Worm (Caenorhabditis elegans) whole organism, L4 larva: ENCODE data around the gene Y40A1A.2.

Experiments used
- D1046.2 ChIP-seq: fragments of 200-800 bp; sonication (Bioruptor generic); IDR thresholded peaks from 2 replicates; pipeline ENCODE4 v1.3.6; 2022; ENCODE audit warnings: missing genetic modification characterization, missing compliant biosample characterization
- F37D6.2 ChIP-seq: sonication (generic microtip); optimal IDR thresholded peaks from 2 replicates; lab custom pipeline; 2016; ENCODE audit warnings: mild to moderate bottlenecking, missing genetic modification characterization, missing compliant biosample characterization
- Y105C5A.15 ChIP-seq: fragments of 200-800 bp; sonication (Bioruptor generic); IDR thresholded peaks from 2 replicates; pipeline ENCODE4 v1.3.6; 2022; ENCODE audit warnings: missing genetic modification characterization, missing compliant biosample characterization
- ZK337.2 ChIP-seq: fragments of 200-800 bp; sonication (Bioruptor generic); IDR thresholded peaks from 2 replicates; pipeline ENCODE4 v1.3.6; 2022; ENCODE audit warnings: missing genetic modification reagents, missing genetic modification characterization, missing compliant biosample characterization
- ZK546.5 ChIP-seq, 2 experiments: sonication (generic microtip); optimal IDR thresholded peaks; 2 replicates each; lab custom pipeline; 2017; ENCODE audit warnings: missing biosample characterization in 2 of 2, missing genetic modification characterization in 2 of 2
- aha-1 ChIP-seq: fragments of 150-350 bp; peaks from one replicate; lab custom pipeline; 2014; ENCODE audit warnings: missing biosample characterization, missing genetic modification characterization
- aly-2 ChIP-seq: sonication (generic microtip); optimal IDR thresholded peaks from 2 replicates; lab custom pipeline; 2018; ENCODE audit warnings: missing biosample characterization, missing genetic modification characterization
- attf-4 ChIP-seq: sonication (generic microtip); optimal IDR thresholded peaks from 3 replicates; lab custom pipeline; 2017; ENCODE audit warnings: missing biosample characterization, missing genetic modification characterization
- ceh-28 ChIP-seq: fragments of 150-350 bp; optimal IDR thresholded peaks from 2 replicates; lab custom pipeline; 2014; ENCODE audit warnings: missing biosample characterization, missing genetic modification reagents, missing genetic modification characterization
- ceh-32 ChIP-seq: sonication (generic microtip); optimal IDR thresholded peaks from 2 replicates; lab custom pipeline; 2016; ENCODE audit warnings: mild to moderate bottlenecking, missing genetic modification characterization, missing compliant biosample characterization; ENCODE audit not compliant: poor library complexity
- daf-16 ChIP-seq, 3 experiments: sonication (generic microtip); optimal IDR thresholded peaks; 2 replicates each; lab custom pipeline; 2016 to 2017; ENCODE audit warnings: missing genetic modification characterization in 3 of 3, missing genetic modification reagents in 3 of 3, mild to moderate bottlenecking in 2 of 3, missing compliant biosample characterization in 2 of 3, missing biosample characterization in 1 of 3, moderate library complexity in 1 of 3
- dmd-6 ChIP-seq: fragments of 200-800 bp; sonication (Bioruptor generic); IDR thresholded peaks from 2 replicates; pipeline ENCODE4 v1.3.6; 2022; ENCODE audit warnings: missing genetic modification reagents, missing genetic modification characterization, missing compliant biosample characterization
- dve-1 ChIP-seq: sonication (generic microtip); optimal IDR thresholded peaks from 2 replicates; lab custom pipeline; 2017; ENCODE audit warnings: antibody characterized with exemption, mild to moderate bottlenecking, missing genetic modification characterization, missing compliant biosample characterization; ENCODE audit not compliant: insufficient read depth
- fos-1 ChIP-seq: fragments of 150-350 bp; optimal IDR thresholded peaks from 2 replicates; lab custom pipeline; 2014; ENCODE audit warnings: missing biosample characterization, missing genetic modification characterization
- hif-1 ChIP-seq, 2 experiments: sonication (generic microtip); optimal IDR thresholded peaks; 2 replicates each; lab custom pipeline; 2016 to 2017; ENCODE audit warnings: missing compliant biosample characterization in 2 of 2, missing genetic modification characterization in 2 of 2, missing genetic modification reagents in 2 of 2, missing genotype in 2 of 2, mild to moderate bottlenecking in 1 of 2
- hlh-30 ChIP-seq: sonication (generic microtip); optimal IDR thresholded peaks from 2 replicates; lab custom pipeline; 2017; ENCODE audit warnings: antibody characterized with exemption, mild to moderate bottlenecking, missing genetic modification characterization, missing compliant biosample characterization; ENCODE audit not compliant: insufficient read depth
- jun-1 ChIP-seq: fragments of 150-350 bp; optimal IDR thresholded peaks from 2 replicates; lab custom pipeline; 2014; ENCODE audit warnings: missing biosample characterization, missing genetic modification reagents, missing genetic modification characterization
- lin-15B ChIP-seq: fragments of 150-350 bp; sonication (generic microtip); optimal IDR thresholded peaks from 3 replicates; lab custom pipeline; 2014; ENCODE audit warnings: missing biosample characterization, missing genetic modification characterization
- madf-9 ChIP-seq: fragments of 200-800 bp; sonication (Bioruptor generic); conservative IDR thresholded peaks from 2 replicates; pipeline ENCODE4 v1.3.6; 2022; ENCODE audit warnings: missing genetic modification reagents, missing genetic modification characterization, missing compliant biosample characterization
- mdl-1 ChIP-seq, 2 experiments: fragments of 150-350 bp in 1 of 2; sonication (generic microtip) in 1 of 2; optimal IDR thresholded peaks; 2 replicates each; lab custom pipeline; 2014 to 2017; ENCODE audit warnings: missing biosample characterization in 2 of 2, missing genetic modification characterization in 2 of 2
- mep-1 ChIP-seq: fragments of 150-350 bp; sonication (generic microtip); optimal IDR thresholded peaks from 3 replicates; lab custom pipeline; 2014; ENCODE audit warnings: missing biosample characterization, missing genetic modification characterization
- mxl-3 ChIP-seq: fragments of 200-800 bp; sonication (Bioruptor generic); optimal IDR thresholded peaks from 2 replicates; lab custom pipeline; 2018; ENCODE audit warnings: mild to moderate bottlenecking, missing genetic modification characterization, missing compliant biosample characterization
- nhr-10 ChIP-seq: fragments of 150-350 bp; optimal IDR thresholded peaks from 2 replicates; lab custom pipeline; 2014; ENCODE audit warnings: missing biosample characterization, missing genetic modification characterization
- nhr-11 ChIP-seq: fragments of 150-350 bp; optimal IDR thresholded peaks from 2 replicates; lab custom pipeline; 2014; ENCODE audit warnings: missing biosample characterization, missing genetic modification characterization
- nhr-28 ChIP-seq: fragments of 150-350 bp; optimal IDR thresholded peaks from 2 replicates; lab custom pipeline; 2014; ENCODE audit warnings: missing biosample characterization, missing genetic modification characterization
- nhr-48 ChIP-seq: sonication (generic microtip); optimal IDR thresholded peaks from 2 replicates; lab custom pipeline; 2016; ENCODE audit warnings: mild to moderate bottlenecking, missing genetic modification characterization, missing compliant biosample characterization
- nhr-77 ChIP-seq: fragments of 150-350 bp; optimal IDR thresholded peaks from 2 replicates; lab custom pipeline; 2014; ENCODE audit warnings: missing biosample characterization, missing genetic modification characterization
- rbr-2 ChIP-seq: sonication (generic microtip); optimal IDR thresholded peaks from 2 replicates; lab custom pipeline; 2016; ENCODE audit warnings: missing genotype, missing genetic modification characterization, missing compliant biosample characterization
- sdz-12 ChIP-seq: fragments of 200-800 bp; sonication (Bioruptor generic); optimal IDR thresholded peaks from 2 replicates; lab custom pipeline; 2018; ENCODE audit warnings: mild to moderate bottlenecking, missing genetic modification characterization, missing compliant biosample characterization
- set-16 ChIP-seq: fragments of 200-800 bp; sonication (Bioruptor generic); IDR thresholded peaks from 2 replicates; pipeline ENCODE4 v1.3.6; 2022; ENCODE audit warnings: missing genetic modification reagents, missing genetic modification characterization, missing compliant biosample characterization
- snpc-4 ChIP-seq: fragments of 150-350 bp; optimal IDR thresholded peaks from 2 replicates; lab custom pipeline; 2014; ENCODE audit warnings: missing biosample characterization, missing genetic modification characterization
- spr-3 ChIP-seq: fragments of 200-800 bp; sonication (Bioruptor generic); optimal IDR thresholded peaks from 2 replicates; lab custom pipeline; 2018; ENCODE audit warnings: mild to moderate bottlenecking, missing genetic modification characterization, missing compliant biosample characterization
- zag-1 ChIP-seq: fragments of 150-350 bp; optimal IDR thresholded peaks from 2 replicates; lab custom pipeline; 2014; ENCODE audit warnings: missing biosample characterization, missing genetic modification characterization
- ztf-11 ChIP-seq: fragments of 150-350 bp; optimal IDR thresholded peaks from 2 replicates; lab custom pipeline; 2014; ENCODE audit warnings: missing biosample characterization, missing genetic modification characterization

Gene Y40A1A.2

ce11 chrX:1964828-1965227, 25.7 kb upstream of the Y40A1A.2 start (continued):
- TF ChIP-seq attf-4 (tag; lab: Kevin White, UChicago) (no peak), mdl-1 (tag; optimal IDR thresholded peaks at IDR 0.05; lab: Kevin White, UChicago) (peak in 1 of 2 experiments; percentile 37)
- TF ChIP-seq, all 104 proteins: peak for 9

ce11 chrX:1969575-1969974, 21.0 kb upstream of the Y40A1A.2 start, which contains the start of gene str-79:
str-79 (plus strand) TSS chrX:1969875.
- no peak for TF ChIP-seq snpc-4 (tag; lab: Kevin White, UChicago)
- peak; percentile 84 for TF ChIP-seq aha-1
- TF ChIP-seq mdl-1 (tag; optimal IDR thresholded peaks at IDR 0.05; lab: Kevin White, UChicago): no peak
- TF ChIP-seq daf-16 (GFP tag; optimal IDR thresholded peaks at IDR 0.05; lab: Kevin White, UChicago): no peak
- no peak for TF ChIP-seq daf-16 (tag; optimal IDR thresholded peaks at IDR 0.05; lab: Kevin White, UChicago)
- TF ChIP-seq nhr-48 (tag; lab: Kevin White, UChicago): no peak
- no peak for TF ChIP-seq madf-9 (GFP tag; lab: Robert Waterston, UW)

- TF ChIP-seq lin-15B (tag; lab: Kevin White, UChicago) (no peak), ZK546.5 (tag; optimal IDR thresholded peaks at IDR 0.05; lab: Kevin White, UChicago) (no peak), set-16 (GFP tag; lab: Robert Waterston, UW) (peak; percentile 73; the same call in 1 of the 2 replicates), snpc-4 (tag; lab: Kevin White, UChicago) (no peak), nhr-28 (tag; lab: Kevin White, UChicago) (no peak), ZK337.2 (GFP tag; lab: Robert Waterston, UW) (no peak)
Measured at ce11 chrX:1971647-1972046, 18.9 kb upstream of the Y40A1A.2 start.

ce11 chrX:1972766-1973165, 17.8 kb upstream of the Y40A1A.2 start:
- TF ChIP-seq hif-1 (tag; optimal IDR thresholded peaks at IDR 0.05; lab: Kevin White, UChicago) (no peak), F37D6.2 (tag; lab: Kevin White, UChicago) (no peak), Y105C5A.15 (GFP tag; lab: Robert Waterston, UW) (no peak), mdl-1 (tag; optimal IDR thresholded peaks at IDR 0.05; lab: Kevin White, UChicago) (no peak), jun-1 (tag; lab: Kevin White, UChicago) (no peak), hlh-30 (tag; lab: Kevin White, UChicago) (no peak), sdz-12 (GFP tag; lab: Kevin White, UChicago) (no peak), ceh-32 (tag; lab: Kevin White, UChicago) (no peak), nhr-11 (tag; lab: Kevin White, UChicago) (no peak), D1046.2 (GFP tag; lab: Robert Waterston, UW) (no peak), ztf-11 (tag; lab: Kevin White, UChicago) (no peak)

- TF ChIP-seq aly-2 (tag; lab: Kevin White, UChicago) (no peak), Y105C5A.15 (GFP tag; lab: Robert Waterston, UW) (no peak), nhr-10 (tag; lab: Kevin White, UChicago) (no peak), fos-1 (tag; lab: Kevin White, UChicago) (no peak), spr-3 (GFP tag; lab: Kevin White, UChicago) (no peak), nhr-77 (tag; lab: Kevin White, UChicago) (no peak), mxl-3 (GFP tag; lab: Kevin White, UChicago) (no peak), zag-1 (no peak), madf-9 (GFP tag; lab: Robert Waterston, UW) (no peak), dmd-6 (GFP tag; lab: Robert Waterston, UW) (no peak), sdz-12 (GFP tag; lab: Kevin White, UChicago) (no peak), dve-1 (tag; lab: Kevin White, UChicago) (no peak), rbr-2 (tag; lab: Kevin White, UChicago) (no peak), mep-1 (tag; lab: Kevin White, UChicago) (no peak), ceh-28 (tag; lab: Kevin White, UChicago) (no peak)
Measured at ce11 chrX:1974699-1975098, 15.8 kb upstream of the Y40A1A.2 start, which contains the start of gene F52D2.5. F52D2.5 (minus strand) TSS chrX:1974799.
